Worm (Caenorhabditis elegans) whole organism, L3 larva: ENCODE measurements around the gene C06H2.7.

Experiments used
- R02D3.7 ChIP-seq: fragments of 150-350 bp; optimal IDR thresholded peaks from 2 replicates; lab custom pipeline; 2014; ENCODE audit warnings: missing biosample characterization, missing genetic modification characterization
- aly-2 ChIP-seq: fragments of 150-350 bp; optimal IDR thresholded peaks from 2 replicates; lab custom pipeline; 2014; ENCODE audit warnings: missing biosample characterization, missing genetic modification characterization
- ceh-16 ChIP-seq: sonication (generic microtip); optimal IDR thresholded peaks from 2 replicates; lab custom pipeline; 2017; ENCODE audit warnings: missing biosample characterization, missing genetic modification characterization
- ceh-9 ChIP-seq: sonication (generic microtip); optimal IDR thresholded peaks from 2 replicates; lab custom pipeline; 2018; ENCODE audit warnings: missing biosample characterization, missing genetic modification characterization
- egl-27 ChIP-seq: sonication (generic microtip); optimal IDR thresholded peaks from 4 replicates; lab custom pipeline; 2017; ENCODE audit warnings: missing biosample characterization, missing genetic modification reagents, missing genetic modification characterization
- egl-5 ChIP-seq: fragments of 150-350 bp; optimal IDR thresholded peaks from 2 replicates; lab custom pipeline; 2017; ENCODE audit warnings: missing biosample characterization, missing genetic modification reagents, missing genetic modification characterization, inconsistent platforms
- elt-1 ChIP-seq: fragments of 150-350 bp; optimal IDR thresholded peaks from 2 replicates; lab custom pipeline; 2014; ENCODE audit warnings: missing biosample characterization, missing genetic modification characterization
- elt-2 ChIP-seq: sonication (generic microtip); optimal IDR thresholded peaks from 2 replicates; lab custom pipeline; 2016; ENCODE audit warnings: missing genetic modification reagents, mild to moderate bottlenecking, missing genetic modification characterization, missing compliant biosample characterization
- elt-3 ChIP-seq, 3 experiments: fragments of 150-350 bp in 1 of 3; sonication (generic microtip) in 2 of 3; optimal IDR thresholded peaks; 2 replicates in 2 of 3; 4 replicates in 1 of 3; lab custom pipeline; 2014 to 2017; ENCODE audit warnings: missing biosample characterization in 3 of 3, missing genetic modification characterization in 3 of 3
- eor-1 ChIP-seq, 2 experiments: fragments of 150-350 bp; optimal IDR thresholded peaks; 2 replicates each; lab custom pipeline; 2014 to 2018; ENCODE audit warnings: missing biosample characterization in 2 of 2, missing genetic modification characterization in 2 of 2
- jun-1 ChIP-seq: fragments of 150-350 bp; optimal IDR thresholded peaks from 2 replicates; lab custom pipeline; 2014; ENCODE audit warnings: missing biosample characterization, missing genetic modification reagents, missing genetic modification characterization
- lsy-12 ChIP-seq: sonication (generic microtip); optimal IDR thresholded peaks from 2 replicates; lab custom pipeline; 2016; ENCODE audit warnings: mild to moderate bottlenecking, missing genetic modification characterization, missing compliant biosample characterization
- mdl-1 ChIP-seq: fragments of 150-350 bp; optimal IDR thresholded peaks from 2 replicates; lab custom pipeline; 2014; ENCODE audit warnings: missing biosample characterization, missing genetic modification characterization
- mml-1 ChIP-seq: fragments of 150-350 bp; sonication (generic microtip); optimal IDR thresholded peaks from 3 replicates; lab custom pipeline; 2014; ENCODE audit warnings: missing biosample characterization, missing genetic modification characterization
- nfya-1 ChIP-seq: sonication (generic microtip); optimal IDR thresholded peaks from 2 replicates; lab custom pipeline; 2017; ENCODE audit warnings: missing genetic modification characterization, mild to moderate bottlenecking, missing compliant biosample characterization, antibody characterized with exemption, moderate library complexity; ENCODE audit not compliant: insufficient read depth
- nhr-11 ChIP-seq: fragments of 150-350 bp; optimal IDR thresholded peaks from 2 replicates; lab custom pipeline; 2014; ENCODE audit warnings: missing biosample characterization, missing genetic modification characterization
- nhr-23 ChIP-seq: fragments of 150-350 bp; optimal IDR thresholded peaks from 2 replicates; lab custom pipeline; 2014; ENCODE audit warnings: missing biosample characterization, missing genetic modification reagents, missing genetic modification characterization
- nhr-43 ChIP-seq: sonication (generic microtip); optimal IDR thresholded peaks from 2 replicates; lab custom pipeline; 2016; ENCODE audit warnings: mild to moderate bottlenecking, missing genetic modification characterization, missing compliant biosample characterization; ENCODE audit not compliant: poor library complexity, severe bottlenecking
- nhr-67 ChIP-seq: fragments of 150-350 bp; optimal IDR thresholded peaks from 2 replicates; lab custom pipeline; 2014; ENCODE audit warnings: missing biosample characterization, missing genetic modification characterization
- nhr-76 ChIP-seq: fragments of 150-350 bp; sonication (generic microtip); optimal IDR thresholded peaks from 5 replicates; lab custom pipeline; 2014; ENCODE audit warnings: missing biosample characterization, missing genetic modification characterization
- pha-4 ChIP-seq: fragments of 150-350 bp; optimal IDR thresholded peaks from 2 replicates; lab custom pipeline; 2014; ENCODE audit warnings: missing biosample characterization, missing genetic modification reagents, missing genetic modification characterization
- pqm-1 ChIP-seq: fragments of 150-350 bp; optimal IDR thresholded peaks from 2 replicates; lab custom pipeline; 2017; ENCODE audit warnings: missing biosample characterization, missing genetic modification characterization, inconsistent platforms
- sea-2 ChIP-seq: fragments of 150-350 bp; sonication (generic microtip); optimal IDR thresholded peaks from 4 replicates; lab custom pipeline; 2014; ENCODE audit warnings: missing biosample characterization, missing genetic modification reagents, missing genetic modification characterization
- unc-39 ChIP-seq: sonication (generic microtip); optimal IDR thresholded peaks from 4 replicates; lab custom pipeline; 2017; ENCODE audit warnings: missing biosample characterization, missing genetic modification characterization
- unc-62 ChIP-seq: fragments of 150-350 bp; sonication (generic microtip); optimal IDR thresholded peaks from 4 replicates; lab custom pipeline; 2014; ENCODE audit warnings: missing biosample characterization, missing genetic modification reagents, missing genetic modification characterization
- zag-1 ChIP-seq: fragments of 150-350 bp; optimal IDR thresholded peaks from 2 replicates; lab custom pipeline; 2014; ENCODE audit warnings: missing biosample characterization, missing genetic modification characterization
- ztf-11 ChIP-seq: fragments of 150-350 bp; optimal IDR thresholded peaks from 2 replicates; lab custom pipeline; 2014; ENCODE audit warnings: missing biosample characterization, missing genetic modification characterization
- ztf-4 ChIP-seq: fragments of 150-350 bp; optimal IDR thresholded peaks from 2 replicates; lab custom pipeline; 2014; ENCODE audit warnings: missing biosample characterization, missing genetic modification characterization

C06H2.7 gene

ce11 chrV:11164475-11164874 is 19.9 kb upstream of the C06H2.7 start, which contains the start of gene srg-40:
TSS of gene srg-40 (minus strand) at chrV:11164575.
- TF ChIP-seq egl-5 (tag; lab: Kevin White, UChicago) = no peak
- TF ChIP-seq pha-4 (tag; lab: Kevin White, UChicago) = no peak
- no peak for TF ChIP-seq nfya-1 (tag; lab: Kevin White, UChicago)
- TF ChIP-seq mdl-1 (tag; lab: Kevin White, UChicago) = no peak

DNA sequence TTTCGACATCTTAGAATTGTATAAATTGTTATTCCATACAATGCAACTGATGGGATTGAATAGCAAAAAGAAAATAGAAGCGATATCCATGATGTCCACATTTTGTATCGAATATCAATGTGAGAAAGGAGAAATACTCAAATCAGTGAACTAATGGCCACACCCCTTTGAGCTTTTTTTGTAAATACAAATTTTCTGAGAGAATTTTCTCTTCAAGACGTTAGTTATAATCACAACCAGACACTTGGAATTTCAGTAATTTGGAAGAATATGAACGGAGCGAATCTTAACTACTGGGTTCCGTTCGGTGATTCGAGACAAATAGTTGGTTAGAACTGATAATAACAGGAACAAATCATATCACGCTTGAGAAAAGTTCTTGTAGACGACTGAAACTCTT is 17.2 kb upstream of the C06H2.7 start, which contains the start of gene srg-41:
Gene srg-41, minus strand, starts transcription at position 101 of the 400 bp plus-strand sequence.
- TF ChIP-seq zag-1 (tag; lab: Kevin White, UChicago) = no peak
- no peak for TF ChIP-seq ztf-4
- no peak for TF ChIP-seq ceh-16
- no peak for TF ChIP-seq sea-2 (GFP tag; lab: Kevin White, UChicago)
- no peak for TF ChIP-seq pqm-1
- no peak for TF ChIP-seq nhr-67
- no peak for TF ChIP-seq nhr-76

- TF ChIP-seq egl-27 (tag; lab: Kevin White, UChicago) (no peak), mdl-1 (tag; lab: Kevin White, UChicago) (no peak), egl-5 (tag; lab: Kevin White, UChicago) (no peak), nhr-23 (tag; lab: Kevin White, UChicago) (no peak), unc-62 (GFP tag; lab: Kevin White, UChicago) (no peak)
These were observed 13.4 kb upstream of the C06H2.7 start, which contains the start of gene srg-42 for ce11 chrV:11157947-11158346. TSS of gene srg-42 (minus strand) at chrV:11158047.

DNA sequence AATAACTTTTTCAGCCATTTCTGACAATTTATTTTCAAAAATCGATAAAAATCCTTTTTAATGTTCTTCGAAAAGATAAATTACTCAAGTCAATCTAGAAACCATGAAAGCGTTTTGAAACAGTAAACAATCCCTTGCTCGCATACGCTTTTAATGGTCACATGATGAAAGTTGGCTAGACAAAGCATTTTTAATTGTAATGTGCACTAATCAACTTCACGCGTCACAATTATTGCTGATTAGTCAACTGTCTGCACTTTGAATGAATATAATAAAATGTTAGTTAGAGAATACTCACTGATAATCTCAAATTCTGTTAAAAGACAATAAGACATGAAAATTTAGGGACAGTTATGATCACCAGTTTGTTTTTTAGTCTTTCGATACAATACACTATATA is 12.0 kb upstream of the C06H2.7 start:
- TF ChIP-seq pha-4 (tag; lab: Kevin White, UChicago) (no peak), lsy-12 (tag; lab: Kevin White, UChicago) (no peak), jun-1 (tag; lab: Kevin White, UChicago) (no peak), elt-2 (tag; lab: Kevin White, UChicago) (peak; percentile 42), aly-2 (no peak)
- TF ChIP-seq, all 47 proteins: peak for 1

- TF ChIP-seq nhr-43 = no peak
- no peak for TF ChIP-seq egl-27 (tag; lab: Kevin White, UChicago)
- no peak for TF ChIP-seq nhr-76
- TF ChIP-seq ztf-11 = no peak
- no peak for TF ChIP-seq nfya-1 (tag; lab: Kevin White, UChicago)
- no peak for TF ChIP-seq ceh-9 (tag; lab: Kevin White, UChicago)
- TF ChIP-seq eor-1 (tag; optimal IDR thresholded peaks at IDR 0.05; lab: Kevin White, UChicago) = no peak
- no peak for TF ChIP-seq sea-2 (GFP tag; lab: Kevin White, UChicago)
- TF ChIP-seq R02D3.7 (tag; lab: Kevin White, UChicago) = no peak
- no peak for TF ChIP-seq mml-1 (tag; lab: Kevin White, UChicago)
- TF ChIP-seq unc-62 (GFP tag; lab: Kevin White, UChicago) = no peak
- no peak for TF ChIP-seq ztf-4
These were observed 11.0 kb upstream of the C06H2.7 start, which contains the start of gene srg-38 for ce11 chrV:11155553-11155952. TSS of gene srg-38 (minus strand) at chrV:11155653.

DNA sequence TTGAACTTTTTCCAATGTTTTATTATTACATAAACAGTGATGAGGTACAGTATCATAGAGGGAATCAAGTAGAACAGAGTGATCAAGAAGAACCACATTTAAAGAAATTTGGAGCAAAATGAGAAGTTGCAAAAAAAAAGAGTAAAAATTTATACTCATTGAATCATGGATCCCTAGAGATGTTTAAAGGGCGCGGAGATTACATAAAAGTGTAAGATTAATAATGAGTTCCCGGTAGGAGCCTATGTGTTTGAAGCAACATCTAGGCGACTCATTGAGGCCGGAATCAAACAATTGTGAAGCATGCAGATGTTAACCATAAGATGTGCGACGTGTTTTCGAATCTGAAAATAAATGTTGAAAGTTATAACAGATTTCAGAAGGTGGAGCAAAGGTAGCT is 7.7 kb upstream of the C06H2.7 start, which contains the start of gene srg-39:
Gene srg-39, minus strand, starts transcription at position 101 of the 400 bp plus-strand sequence.
- TF ChIP-seq unc-39 (no peak), aly-2 (no peak), nhr-67 (no peak)

DNA sequence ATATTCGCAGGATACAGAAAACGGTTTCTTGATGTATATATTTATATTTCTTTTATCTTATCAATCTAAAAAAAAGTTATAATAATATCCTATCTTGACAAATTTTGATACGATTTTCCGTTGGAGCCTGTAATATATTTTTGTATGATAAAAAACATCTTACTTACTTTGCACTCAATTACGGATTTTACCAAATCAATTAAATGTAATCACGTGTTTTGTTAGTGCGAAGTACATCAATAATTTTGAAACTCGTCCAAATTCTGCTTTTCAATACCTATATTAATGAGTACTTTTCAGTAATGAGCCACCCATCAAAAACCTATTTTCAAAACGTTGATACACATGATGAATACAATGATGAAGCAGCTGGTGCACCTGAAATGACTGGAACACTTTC is 4.8 kb upstream of the C06H2.7 start, which contains the start of gene T19C4.1:
Gene T19C4.1, plus strand, starts transcription at position 301 of the 400 bp plus-strand sequence.
- TF ChIP-seq ztf-4 (no peak), nhr-67 (no peak), elt-3 (tag; optimal IDR thresholded peaks at IDR 0.05; lab: Kevin White, UChicago) (no peak), eor-1 (tag; optimal IDR thresholded peaks at IDR 0.05; lab: Kevin White, UChicago) (no peak), nhr-23 (tag; lab: Kevin White, UChicago) (no peak), nhr-11 (tag; lab: Kevin White, UChicago) (no peak), sea-2 (GFP tag; lab: Kevin White, UChicago) (no peak), elt-1 (tag; lab: Kevin White, UChicago) (no peak)
